Worm (Caenorhabditis elegans): Measurements from ENCODE around the gene C39B5.10.

The C39B5.10 gene

ce11 chrIII:2212343-2212742, 27.1 kb downstream of the C39B5.10 start:
- no peak for TF ChIP-seq ceh-31 (tag; optimal IDR thresholded peaks at IDR 0.05)
- no peak for TF ChIP-seq syd-9 (tag; optimal IDR thresholded peaks at IDR 0.05)
- no peak for TF ChIP-seq ceh-18 (tag; optimal IDR thresholded peaks at IDR 0.05)
- TF ChIP-seq unc-55 (GFP tag; optimal IDR thresholded peaks at IDR 0.05), result no peak
- no peak for TF ChIP-seq nhr-11 (tag; optimal IDR thresholded peaks at IDR 0.05)
- no peak for TF ChIP-seq ref-2 (tag; optimal IDR thresholded peaks at IDR 0.05)
- no peak for TF ChIP-seq odd-2 (tag; optimal IDR thresholded peaks at IDR 0.05)
- no peak for TF ChIP-seq hlh-13 (GFP tag; optimal IDR thresholded peaks at IDR 0.05)
- TF ChIP-seq rnt-1 (tag; optimal IDR thresholded peaks at IDR 0.05), result no peak
- no peak for TF ChIP-seq Y22D7AL.16 (tag; optimal IDR thresholded peaks at IDR 0.05)

ce11 chrIII:2211120-2211519, 28.3 kb downstream of the C39B5.10 start, which contains the start of gene C39B5.14:
Gene C39B5.14 (plus strand): TSS chrIII:2211420.
- TF ChIP-seq ama-1 (optimal IDR thresholded peaks at IDR 0.05) (no peak), che-1 (tag; optimal IDR thresholded peaks at IDR 0.05) (no peak), ceh-31 (tag; optimal IDR thresholded peaks at IDR 0.05) (no peak), ceh-34 (tag; optimal IDR thresholded peaks at IDR 0.05) (no peak), rnt-1 (tag; optimal IDR thresholded peaks at IDR 0.05) (no peak), unc-42 (tag; optimal IDR thresholded peaks at IDR 0.05) (no peak), unc-3 (GFP tag; conservative IDR thresholded peaks at IDR 0.05) (no peak), unc-3 (tag; optimal IDR thresholded peaks at IDR 0.05) (no peak), gmeb-2 (tag; optimal IDR thresholded peaks at IDR 0.05) (no peak), syd-9 (tag; optimal IDR thresholded peaks at IDR 0.05) (no peak), T23F11.4 (GFP tag; optimal IDR thresholded peaks at IDR 0.05) (no peak), ahr-1 (tag; optimal IDR thresholded peaks at IDR 0.05) (no peak), pha-2 (tag; optimal IDR thresholded peaks at IDR 0.05) (no peak), hlh-15 (tag; optimal IDR thresholded peaks at IDR 0.05) (no peak), sox-4 (tag; optimal IDR thresholded peaks at IDR 0.05) (no peak), npax-4 (tag; optimal IDR thresholded peaks at IDR 0.05) (no peak)

DNA sequence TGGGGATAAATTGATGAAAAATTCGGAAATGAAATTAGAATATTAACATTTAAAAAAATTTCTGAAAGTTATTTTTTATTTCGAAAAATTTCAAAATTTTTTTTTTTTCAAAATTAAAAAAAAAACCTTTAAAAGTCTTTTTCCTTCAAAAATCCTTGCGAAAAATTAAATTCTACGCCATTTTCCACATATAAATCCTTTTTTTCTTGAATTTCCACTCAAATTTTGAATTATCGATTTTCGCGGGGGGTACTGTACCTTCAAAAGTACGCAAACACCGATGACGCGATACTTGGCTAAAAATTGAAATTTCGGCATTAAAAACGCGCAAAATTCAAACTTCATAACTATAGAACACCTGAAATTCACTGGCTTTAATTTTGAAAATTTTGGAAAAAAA, 28.8 kb downstream of the C39B5.10 start:
- TF ChIP-seq ets-4 (tag; optimal IDR thresholded peaks at IDR 0.05) (no peak), syd-9 (tag; optimal IDR thresholded peaks at IDR 0.05) (no peak), elt-4 (tag; optimal IDR thresholded peaks at IDR 0.05) (no peak), fkh-6 (tag; optimal IDR thresholded peaks at IDR 0.05) (no peak), C08G9.2 (tag; optimal IDR thresholded peaks at IDR 0.05) (no peak)

DNA sequence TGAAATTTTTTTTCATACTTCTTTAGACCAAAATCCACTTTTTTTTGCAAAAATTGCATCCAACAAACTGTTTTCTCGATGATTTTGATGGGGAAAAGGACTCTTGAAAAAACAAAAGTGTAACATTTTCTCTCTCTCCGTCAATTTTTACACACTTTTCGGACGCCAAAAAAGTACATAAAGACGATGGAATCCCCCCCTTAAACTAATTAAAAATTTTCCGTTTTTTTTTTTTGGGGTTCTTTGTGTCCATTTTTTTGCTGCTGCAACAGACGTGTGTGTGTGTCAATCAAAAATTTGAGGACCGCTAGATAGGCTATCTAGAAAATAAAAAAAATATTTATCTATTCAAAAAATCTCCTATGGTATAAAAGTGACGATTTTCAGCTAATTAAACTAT, 31.6 kb downstream of the C39B5.10 start, which contains the start of gene C39B5.5:
TSS of gene C39B5.5 (plus strand) at position 301 of the 400 bp plus-strand sequence.
- TF ChIP-seq T23F11.4 (GFP tag; optimal IDR thresholded peaks at IDR 0.05), result no peak
- no peak for TF ChIP-seq ceh-34 (tag; optimal IDR thresholded peaks at IDR 0.05)
- no peak for TF ChIP-seq fkh-6 (tag; optimal IDR thresholded peaks at IDR 0.05)
- TF ChIP-seq ceh-45 (GFP tag; IDR thresholded peaks at IDR 0.05), result no peak
- no peak for TF ChIP-seq ets-4 (tag; optimal IDR thresholded peaks at IDR 0.05)

DNA sequence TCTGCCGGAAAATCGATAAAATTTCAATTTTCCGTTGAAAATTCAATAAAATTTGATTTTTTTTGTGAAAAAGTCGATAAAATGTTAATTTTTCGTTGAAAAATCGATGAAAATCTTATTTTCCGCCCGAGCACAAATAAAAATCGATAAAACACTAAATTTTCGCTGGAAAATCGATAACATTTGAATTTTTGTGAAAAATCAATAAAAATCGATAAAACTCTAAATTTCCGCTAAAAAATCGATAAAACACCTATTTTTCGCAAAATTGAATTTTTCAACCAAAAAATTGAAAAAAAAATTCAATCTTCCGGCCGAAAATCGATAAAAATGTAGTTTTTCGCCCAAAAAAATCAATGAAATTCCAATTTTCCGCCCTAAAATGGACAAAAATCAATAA, 34.3 kb downstream of the C39B5.10 start:
- TF ChIP-seq fax-1 (tag; optimal IDR thresholded peaks at IDR 0.05) (no peak), ceh-48 (tag; optimal IDR thresholded peaks at IDR 0.05) (peak; percentile 26)

DNA sequence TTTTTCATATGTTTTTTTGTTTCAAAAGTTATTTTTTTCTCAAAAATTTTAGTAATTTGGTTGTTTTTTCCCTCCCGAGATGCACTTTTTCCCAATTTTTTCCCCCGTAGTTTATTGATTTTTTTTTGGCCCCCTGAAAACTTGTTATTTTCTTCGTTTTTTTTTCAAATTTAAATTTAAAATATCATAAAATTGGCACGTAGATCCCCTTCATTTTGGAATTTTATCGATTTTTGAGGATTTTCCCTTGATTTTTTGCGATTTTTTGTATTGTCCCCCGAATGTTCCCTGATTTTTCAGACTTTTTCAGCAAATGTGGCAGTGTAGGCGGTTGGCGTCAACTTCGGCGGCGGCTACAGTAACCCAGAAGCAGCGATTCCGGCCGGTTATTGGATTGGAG, 41.7 kb downstream of the C39B5.10 start, which contains the start of gene C39B5.6:
TSS of gene C39B5.6 (plus strand) at position 301 of the 400 bp plus-strand sequence.
- no peak for TF ChIP-seq sox-4 (tag; optimal IDR thresholded peaks at IDR 0.05)
- TF ChIP-seq K02D7.2 (tag; optimal IDR thresholded peaks at IDR 0.05), result no peak
- no peak for TF ChIP-seq ceh-24 (tag; optimal IDR thresholded peaks at IDR 0.05)
- no peak for TF ChIP-seq npax-4 (tag; optimal IDR thresholded peaks at IDR 0.05)
- TF ChIP-seq K09A11.1 (tag; optimal IDR thresholded peaks at IDR 0.05; ENCODE audit: insufficient read depth), result no peak
- no peak for TF ChIP-seq ztf-16 (tag; optimal IDR thresholded peaks at IDR 0.05)
- no peak for TF ChIP-seq madf-2 (tag; optimal IDR thresholded peaks at IDR 0.05)
- TF ChIP-seq sox-2 (GFP tag; IDR thresholded peaks at IDR 0.05), result no peak
- TF ChIP-seq ceh-34 (tag; optimal IDR thresholded peaks at IDR 0.05), result no peak
- no peak for TF ChIP-seq fkh-10 (GFP tag; optimal IDR thresholded peaks at IDR 0.05)
- no peak for TF ChIP-seq hlh-6 (tag; optimal IDR thresholded peaks at IDR 0.05)
- TF ChIP-seq unc-42 (tag; optimal IDR thresholded peaks at IDR 0.05), result no peak
- no peak for TF ChIP-seq tbx-2 (tag; optimal IDR thresholded peaks at IDR 0.05)
- no peak for TF ChIP-seq nfya-1 (tag; optimal IDR thresholded peaks at IDR 0.05)
- TF ChIP-seq F13H6.1 (tag; optimal IDR thresholded peaks at IDR 0.05), result no peak
- no peak for TF ChIP-seq ceh-9 (tag; optimal IDR thresholded peaks at IDR 0.05)
- TF ChIP-seq ceh-6 (GFP tag; optimal IDR thresholded peaks at IDR 0.05), result no peak
- no peak for TF ChIP-seq C38D4.7 (GFP tag; optimal IDR thresholded peaks at IDR 0.05)
- TF ChIP-seq pros-1 (tag; optimal IDR thresholded peaks at IDR 0.05), result no peak
- TF ChIP-seq odd-2 (tag; optimal IDR thresholded peaks at IDR 0.05), result no peak

All from whole organism, late embryonic.